Fruit fly (Drosophila melanogaster) whole organism, prepupa: ENCODE results near the gene ppk16.

Experiments used
- CG8119 ChIP-seq: fragments of 200-800 bp; sonication (Bioruptor generic); IDR thresholded peaks from 3 replicates; pipeline ENCODE4 v1.3.6; 2022; ENCODE audit warnings: missing biosample characterization, missing genetic modification characterization
- CG9139 ChIP-seq: fragments of 200-800 bp; sonication (Bioruptor generic); optimal IDR thresholded peaks from 3 replicates; lab custom pipeline; 2017; ENCODE audit warnings: missing biosample characterization, mild to moderate bottlenecking, missing genetic modification characterization
- Sox102F ChIP-seq: fragments of 200-800 bp; sonication (Bioruptor generic); optimal IDR thresholded peaks from 2 replicates; lab custom pipeline; 2016; ENCODE audit warnings: missing biosample characterization, mild to moderate bottlenecking, missing genetic modification characterization
- acj6 ChIP-seq: fragments of 200-800 bp; sonication (Bioruptor generic); optimal IDR thresholded peaks from 3 replicates; lab custom pipeline; 2016; ENCODE audit warnings: missing biosample characterization, missing genetic modification characterization

- peak; percentile 77 for TF ChIP-seq CG9139
- TF ChIP-seq CG8119: peak; percentile 46; the same call in 2 of the 3 replicates
- TF ChIP-seq Sox102F (GFP tag; lab: Kevin White, UChicago): peak; percentile 75
- no peak for TF ChIP-seq acj6 (GFP tag; lab: Kevin White, UChicago)
These were observed 7.3 kb upstream of the ppk16 start, which contains the start of gene IP3K1 for dm6 chr2L:9782176-9782581.
